Fruit fly (Drosophila melanogaster) whole organism, larva: ENCODE measurements around the gene CG33673.

Source experiments
- noc ChIP-seq: fragments of 200-800 bp; sonication (Bioruptor generic); optimal IDR thresholded peaks from 3 replicates; lab custom pipeline; 2019; ENCODE audit warnings: missing biosample characterization, mild to moderate bottlenecking, missing genetic modification characterization, moderate library complexity

Gene CG33673

DNA sequence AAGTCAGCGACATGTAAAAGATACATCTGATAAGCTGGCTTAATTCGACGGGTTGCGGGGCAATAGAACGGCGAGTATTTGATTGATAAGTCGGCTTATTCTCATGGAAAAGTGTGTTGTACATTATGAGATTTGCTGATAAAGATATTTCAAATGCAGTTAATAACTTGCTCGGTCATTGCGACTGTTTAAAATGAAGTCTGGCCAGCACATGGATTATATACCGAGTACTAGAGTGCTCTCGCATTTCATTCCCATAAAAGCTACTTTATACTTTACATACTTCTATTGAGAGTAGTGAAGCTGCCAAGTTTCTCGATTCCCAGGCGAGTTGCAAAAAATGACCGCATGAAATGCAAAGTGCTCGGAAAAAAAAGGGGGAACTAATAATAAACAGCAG lies 21.3 kb upstream of the CG33673 start:
- TF ChIP-seq noc (tag; lab: Kevin White, UChicago): no peak

DNA sequence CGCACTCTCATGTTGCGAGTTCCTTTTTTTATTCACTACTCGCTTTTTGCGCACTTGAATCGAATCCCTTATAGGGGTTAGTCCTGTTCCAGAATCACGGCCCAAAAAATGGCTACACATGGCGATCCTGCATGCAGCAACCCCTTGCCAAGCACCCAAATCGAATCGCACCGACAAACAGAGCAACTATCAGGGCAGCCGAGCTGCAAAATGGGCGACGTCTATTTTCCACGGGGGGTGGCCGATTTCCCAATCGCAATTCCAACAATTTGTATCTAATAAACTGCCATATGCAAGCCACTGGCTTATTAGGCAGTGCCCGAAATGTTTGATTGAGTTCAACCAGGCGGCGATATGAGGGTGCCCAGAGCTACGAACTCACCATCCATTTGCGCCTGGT lies 20.8 kb upstream of the CG33673 start:
- TF ChIP-seq noc (tag; lab: Kevin White, UChicago): no peak

DNA sequence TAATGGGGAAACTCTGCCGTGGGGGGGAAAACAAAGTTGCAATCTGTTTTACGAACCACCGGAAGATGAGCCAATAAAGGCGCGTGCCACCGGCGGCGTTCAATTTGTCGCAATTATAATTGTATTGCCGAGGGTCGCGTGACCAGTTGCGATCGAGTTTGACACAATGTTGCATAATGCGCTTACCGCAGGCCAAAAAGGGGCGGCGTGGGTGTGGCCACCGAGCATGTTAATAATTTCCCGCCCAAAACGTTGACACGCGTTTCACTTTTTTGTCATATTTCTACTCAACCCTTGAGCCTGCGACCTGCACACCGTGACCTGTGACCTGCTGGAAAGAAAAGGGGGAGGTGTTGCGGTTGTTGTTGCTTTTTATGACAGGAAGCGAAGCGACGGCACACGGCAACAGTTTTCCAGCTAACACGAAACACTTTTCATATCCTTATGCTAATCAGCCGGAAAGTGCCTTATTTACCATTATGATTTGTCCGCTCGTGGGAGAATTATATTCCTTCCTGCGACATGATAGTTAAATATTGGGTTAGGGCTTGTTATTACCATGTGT lies 15.5 kb upstream of the CG33673 start:
- no peak for TF ChIP-seq noc (tag; lab: Kevin White, UChicago)

DNA sequence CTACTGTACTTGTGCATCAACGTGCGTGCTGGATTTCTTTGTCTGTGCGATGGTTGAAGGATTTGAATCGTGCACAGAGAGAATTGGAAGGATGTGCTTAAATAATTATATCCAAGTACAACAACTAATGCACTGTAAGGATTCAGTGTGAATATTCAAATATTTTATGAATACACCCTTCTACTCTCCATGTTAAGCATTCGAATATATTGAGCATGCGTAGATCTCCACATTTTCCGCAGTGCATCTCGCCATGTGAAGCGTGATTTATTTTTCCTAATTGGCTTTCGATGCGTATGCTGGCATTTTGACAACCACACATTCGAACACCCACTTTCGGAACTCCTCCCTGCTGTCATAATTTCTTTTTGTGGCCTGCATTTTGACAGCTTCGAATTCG lies 13.5 kb upstream of the CG33673 start:
- TF ChIP-seq noc (tag; lab: Kevin White, UChicago): no peak

dm6 chr2L:1959420-1959819 lies 12.9 kb upstream of the CG33673 start:
- TF ChIP-seq noc (tag; lab: Kevin White, UChicago): no peak

DNA sequence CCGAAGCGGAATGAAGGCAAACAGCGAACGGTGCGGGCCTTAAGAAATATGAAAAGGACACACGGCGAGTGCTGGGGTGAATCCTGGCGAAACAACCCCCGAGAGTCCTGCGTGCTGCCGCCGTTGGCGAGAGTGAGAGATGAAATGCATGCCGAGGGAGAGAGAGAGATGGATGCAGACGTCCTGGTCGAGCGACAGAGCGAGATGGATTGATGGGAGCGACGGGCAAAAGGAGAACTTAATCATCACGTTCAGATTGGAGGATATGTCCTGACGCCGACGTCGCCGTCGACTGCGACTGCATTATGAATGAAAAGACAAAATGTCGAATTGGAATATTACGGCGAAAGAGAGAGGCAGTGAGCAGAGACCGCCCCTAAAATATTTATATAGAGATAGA lies 8.0 kb upstream of the CG33673 start:
- TF ChIP-seq noc (tag; lab: Kevin White, UChicago): no peak

- no peak for TF ChIP-seq noc (tag; lab: Kevin White, UChicago)
These were observed 1.4 kb upstream of the CG33673 start for dm6 chr2L:1947959-1948358.

- no peak for TF ChIP-seq noc (tag; lab: Kevin White, UChicago)
These were observed 919 bp downstream of the CG33673 start, which contains the start of gene CG15357 for dm6 chr2L:1945609-1946008. TSS of gene CG15357 (minus strand) at chr2L:1945709.

dm6 chr2L:1944473-1945110 lies 1.9 kb downstream of the CG33673 start:
- no peak for TF ChIP-seq noc (tag; lab: Kevin White, UChicago)

dm6 chr2L:1938004-1938403 lies 8.5 kb downstream of the CG33673 start:
- no peak for TF ChIP-seq noc (tag; lab: Kevin White, UChicago)

dm6 chr2L:1930565-1931201 lies 15.8 kb downstream of the CG33673 start:
- no peak for TF ChIP-seq noc (tag; lab: Kevin White, UChicago)

- TF ChIP-seq noc (tag; lab: Kevin White, UChicago): no peak
These were observed 19.1 kb downstream of the CG33673 start for dm6 chr2L:1927406-1927805.

dm6 chr2L:1925917-1926864 lies 20.3 kb downstream of the CG33673 start:
- TF ChIP-seq noc (tag; lab: Kevin White, UChicago): no peak

- TF ChIP-seq noc (tag; lab: Kevin White, UChicago): no peak
These were observed 22.7 kb downstream of the CG33673 start for dm6 chr2L:1923846-1924245.

dm6 chr2L:1916461-1916860 lies 30.1 kb downstream of the CG33673 start:
- TF ChIP-seq noc (tag; lab: Kevin White, UChicago): no peak
